Fruit fly (Drosophila melanogaster) whole organism, embryonic: ENCODE results near the gene Rab7.

Source experiments
- Blimp-1 ChIP-seq: fragments of 200-800 bp; sonication (Bioruptor generic); optimal IDR thresholded peaks from 3 replicates; lab custom pipeline; 2018; ENCODE audit warnings: missing biosample characterization, missing genetic modification characterization, mild to moderate bottlenecking, moderate library complexity, missing genetic modification reagents
- CG10147 ChIP-seq: fragments of 200-800 bp; sonication (Bioruptor generic); optimal IDR thresholded peaks from 2 replicates; lab custom pipeline; 2019; ENCODE audit warnings: missing biosample characterization, mild to moderate bottlenecking, missing genetic modification characterization, moderate library complexity
- CG1024 ChIP-seq: fragments of 200-800 bp; sonication (Bioruptor generic); IDR thresholded peaks from 2 replicates; pipeline ENCODE4 v1.3.6; 2022; ENCODE audit warnings: missing biosample characterization, missing genetic modification characterization
- CG10565 ChIP-seq: fragments of 200-800 bp; sonication (Bioruptor generic); optimal IDR thresholded peaks from 3 replicates; lab custom pipeline; 2016; ENCODE audit warnings: missing biosample characterization, mild to moderate bottlenecking, missing genetic modification characterization
- CG12659 ChIP-seq: fragments of 200-800 bp; sonication (Bioruptor generic); optimal IDR thresholded peaks from 3 replicates; lab custom pipeline; 2017; ENCODE audit warnings: mild to moderate bottlenecking, missing biosample characterization, missing genetic modification reagents, missing genetic modification characterization
- CG13424 ChIP-seq: fragments of 200-800 bp; sonication (Bioruptor generic); optimal IDR thresholded peaks from 2 replicates; lab custom pipeline; 2019; ENCODE audit warnings: missing biosample characterization, mild to moderate bottlenecking, missing genetic modification characterization, moderate library complexity
- CG13775 ChIP-seq: fragments of 200-800 bp; sonication (Bioruptor generic); optimal IDR thresholded peaks from 3 replicates; lab custom pipeline; 2017; ENCODE audit warnings: missing biosample characterization, mild to moderate bottlenecking, missing genetic modification characterization
- CG31224 ChIP-seq: fragments of 200-800 bp; sonication (Bioruptor generic); IDR thresholded peaks from 2 replicates; pipeline ENCODE4 v1.3.6; 2022; ENCODE audit warnings: missing biosample characterization, missing genetic modification characterization
- CG32532 ChIP-seq: fragments of 200-800 bp; sonication (Bioruptor generic); IDR thresholded peaks from 2 replicates; pipeline ENCODE4 v1.3.6; 2022; ENCODE audit warnings: missing biosample characterization, missing genetic modification characterization
- CG6272 ChIP-seq: fragments of 200-800 bp; sonication (Bioruptor generic); IDR thresholded peaks from 2 replicates; pipeline ENCODE4 v1.3.6; 2022; ENCODE audit warnings: missing biosample characterization, missing genetic modification characterization
- CG6791 ChIP-seq: fragments of 200-800 bp; sonication (Bioruptor generic); IDR thresholded peaks from 3 replicates; pipeline ENCODE4 v1.3.6; 2022; ENCODE audit warnings: missing biosample characterization, missing genetic modification characterization; ENCODE audit not compliant: partially characterized antibody
- CG7839 ChIP-seq: fragments of 200-800 bp; sonication (Bioruptor generic); optimal IDR thresholded peaks from 3 replicates; lab custom pipeline; 2018; ENCODE audit warnings: missing biosample characterization, mild to moderate bottlenecking, missing genetic modification characterization, moderate library complexity
- CG8290 ChIP-seq, 3 experiments: fragments of 200-800 bp; sonication (Bioruptor generic); optimal IDR thresholded peaks; 2 replicates each; lab custom pipeline; 2016 to 2019; ENCODE audit warnings: missing biosample characterization in 3 of 3, missing genetic modification characterization in 3 of 3, mild to moderate bottlenecking in 2 of 3, moderate library complexity in 1 of 3
- CG8765 ChIP-seq: fragments of 200-800 bp; sonication (Bioruptor generic); IDR thresholded peaks from 2 replicates; pipeline ENCODE4 v1.3.6; 2022; ENCODE audit warnings: missing biosample characterization, missing genetic modification characterization
- Dad ChIP-seq: fragments of 200-800 bp; sonication (Bioruptor generic); optimal IDR thresholded peaks from 3 replicates; lab custom pipeline; 2016; ENCODE audit warnings: missing biosample characterization, missing genetic modification characterization
- Ets65A ChIP-seq: fragments of 200-800 bp; sonication (Bioruptor generic); peaks from one replicate; lab custom pipeline; 2016; ENCODE audit warnings: missing biosample characterization, missing genetic modification characterization
- Gsc ChIP-seq: fragments of 200-800 bp; sonication (Bioruptor generic); IDR thresholded peaks from 2 replicates; pipeline ENCODE4 v1.3.6; 2022; ENCODE audit warnings: missing biosample characterization, missing genetic modification characterization
- Gug ChIP-seq: fragments of 200-800 bp; sonication (Bioruptor generic); IDR thresholded peaks from 4 replicates; pipeline ENCODE4 v1.3.6; 2022; ENCODE audit warnings: missing biosample characterization, missing genetic modification characterization
- Hmx ChIP-seq: fragments of 200-800 bp; sonication (Bioruptor generic); optimal IDR thresholded peaks from 2 replicates; lab custom pipeline; 2016; ENCODE audit warnings: missing biosample characterization, missing genetic modification characterization
- Lhr ChIP-seq: fragments of 200-800 bp; sonication (Bioruptor generic); optimal IDR thresholded peaks from 3 replicates; lab custom pipeline; 2017; ENCODE audit warnings: mild to moderate bottlenecking, missing biosample characterization, missing genetic modification reagents, missing genetic modification characterization
- Meics ChIP-seq: fragments of 200-800 bp; sonication (Bioruptor generic); optimal IDR thresholded peaks from 2 replicates; lab custom pipeline; 2017; ENCODE audit warnings: missing biosample characterization, mild to moderate bottlenecking, missing genetic modification characterization
- Myb ChIP-seq: fragments of 200-800 bp; sonication (Bioruptor generic); optimal IDR thresholded peaks from 2 replicates; lab custom pipeline; 2016; ENCODE audit warnings: missing biosample characterization, missing genetic modification characterization
- Nf-YC ChIP-seq: fragments of 200-800 bp; optimal IDR thresholded peaks from 3 replicates; lab custom pipeline; 2019; ENCODE audit warnings: missing biosample characterization, mild to moderate bottlenecking, missing genetic modification characterization, moderate library complexity
- Stat92E ChIP-seq, 3 experiments: fragments of >200 bp in 2 of 3; fragments of 200-800 bp in 1 of 3; sonication (Bioruptor generic) in 1 of 3; optimal IDR thresholded peaks; 2 replicates each; lab custom pipeline; 2017 to 2019; ENCODE audit warnings: missing biosample characterization in 3 of 3, missing genetic modification characterization in 3 of 3, mild to moderate bottlenecking in 1 of 3, moderate library complexity in 1 of 3
- Taf1 ChIP-seq: fragments of 200-800 bp; sonication (Bioruptor generic); IDR thresholded peaks from 2 replicates; pipeline ENCODE4 v1.3.6; 2022; ENCODE audit warnings: missing biosample characterization, missing genetic modification characterization
- Xbp1 ChIP-seq: fragments of 200-800 bp; sonication (Bioruptor generic); optimal IDR thresholded peaks from 3 replicates; lab custom pipeline; 2016; ENCODE audit warnings: missing biosample characterization, mild to moderate bottlenecking, missing genetic modification characterization
- cad ChIP-seq: fragments of >200 bp; optimal IDR thresholded peaks from 2 replicates; lab custom pipeline; 2017; ENCODE audit warnings: missing biosample characterization, missing genetic modification characterization
- danr ChIP-seq: fragments of 200-800 bp; sonication (Bioruptor generic); IDR thresholded peaks from 2 replicates; pipeline ENCODE4 v1.3.6; 2022; ENCODE audit warnings: missing biosample characterization, missing genetic modification characterization
- emc ChIP-seq: fragments of 200-800 bp; sonication (Bioruptor generic); optimal IDR thresholded peaks from 2 replicates; lab custom pipeline; 2016; ENCODE audit warnings: missing biosample characterization, missing genetic modification characterization
- fd102C ChIP-seq: fragments of 200-800 bp; sonication (Bioruptor generic); optimal IDR thresholded peaks from 2 replicates; lab custom pipeline; 2018; ENCODE audit warnings: missing biosample characterization, mild to moderate bottlenecking, missing genetic modification characterization, moderate library complexity
- gcm2 ChIP-seq: fragments of 200-800 bp; sonication (Bioruptor generic); optimal IDR thresholded peaks from 2 replicates; lab custom pipeline; 2016; ENCODE audit warnings: missing biosample characterization, missing genetic modification characterization
- grau ChIP-seq: fragments of 200-800 bp; optimal IDR thresholded peaks from 3 replicates; lab custom pipeline; 2019; ENCODE audit warnings: missing biosample characterization, mild to moderate bottlenecking, missing genetic modification characterization, moderate library complexity
- ham ChIP-seq: fragments of 200-800 bp; sonication (Bioruptor generic); IDR thresholded peaks from 2 replicates; pipeline ENCODE4 v1.3.6; 2022; ENCODE audit warnings: missing biosample characterization, missing genetic modification characterization
- insv ChIP-seq, 2 experiments: fragments of 200-800 bp; sonication (Bioruptor generic); optimal IDR thresholded peaks; 3 replicates each; lab custom pipeline; 2016 to 2018; ENCODE audit warnings: missing biosample characterization in 2 of 2, missing genetic modification characterization in 2 of 2
- inv ChIP-seq: fragments of 200-800 bp; sonication (Bioruptor generic); IDR thresholded peaks from 2 replicates; pipeline ENCODE4 v1.3.6; 2022; ENCODE audit warnings: missing biosample characterization, missing genetic modification characterization; ENCODE audit not compliant: partially characterized antibody
- klu ChIP-seq: fragments of 200-800 bp; sonication (Bioruptor generic); IDR thresholded peaks from 2 replicates; pipeline ENCODE4 v1.3.6; 2022; ENCODE audit warnings: missing biosample characterization, missing genetic modification characterization
- lmd ChIP-seq: fragments of 200-800 bp; sonication (Bioruptor generic); IDR thresholded peaks from 2 replicates; pipeline ENCODE4 v1.3.6; 2022; ENCODE audit warnings: missing biosample characterization, missing genetic modification characterization
- mam ChIP-seq: fragments of 200-800 bp; sonication (Bioruptor generic); optimal IDR thresholded peaks from 3 replicates; lab custom pipeline; 2016; ENCODE audit warnings: missing biosample characterization, missing genetic modification characterization
- nerfin-2 ChIP-seq: fragments of 200-800 bp; sonication (Bioruptor generic); IDR thresholded peaks from 2 replicates; pipeline ENCODE4 v1.3.6; 2022; ENCODE audit warnings: missing biosample characterization, missing genetic modification characterization; ENCODE audit not compliant: partially characterized antibody
- pan ChIP-seq, 4 experiments: fragments of >200 bp in 3 of 4; fragments of 200-800 bp in 1 of 4; sonication (Bioruptor generic) in 1 of 4; optimal IDR thresholded peaks in 3 of 4; IDR thresholded peaks in 1 of 4; 2 replicates each; pipeline versions ENCODE4 v1.3.6 to Lab custom; 2017 to 2022; ENCODE audit warnings: missing biosample characterization in 2 of 4, missing genetic modification characterization in 2 of 4, mixed read lengths in 1 of 4
- pho ChIP-seq: fragments of 200-800 bp; sonication (Bioruptor generic); optimal IDR thresholded peaks from 2 replicates; lab custom pipeline; 2016; ENCODE audit warnings: missing biosample characterization, missing genetic modification characterization
- phol ChIP-seq: fragments of 200-800 bp; sonication (Bioruptor generic); optimal IDR thresholded peaks from 3 replicates; lab custom pipeline; 2018; ENCODE audit warnings: missing biosample characterization, mild to moderate bottlenecking, missing genetic modification characterization, moderate library complexity
- pum ChIP-seq: fragments of 200-800 bp; sonication (Bioruptor generic); optimal IDR thresholded peaks from 2 replicates; lab custom pipeline; 2016; ENCODE audit warnings: missing biosample characterization, missing genetic modification characterization
- sd ChIP-seq: fragments of 200-800 bp; sonication (Bioruptor generic); optimal IDR thresholded peaks from 3 replicates; lab custom pipeline; 2018; ENCODE audit warnings: missing biosample characterization, mild to moderate bottlenecking, missing genetic modification characterization, moderate library complexity
- sob ChIP-seq: fragments of 200-800 bp; sonication (Bioruptor generic); IDR thresholded peaks from 2 replicates; pipeline ENCODE4 v1.3.6; 2022; ENCODE audit warnings: missing biosample characterization, missing genetic modification characterization
- ssp ChIP-seq: fragments of 200-800 bp; sonication (Bioruptor generic); IDR thresholded peaks from 2 replicates; pipeline ENCODE4 v1.3.6; 2022; ENCODE audit warnings: missing biosample characterization, missing genetic modification characterization
- zfh2 ChIP-seq: fragments of 200-800 bp; sonication (Bioruptor generic); optimal IDR thresholded peaks from 2 replicates; lab custom pipeline; 2016; ENCODE audit warnings: missing biosample characterization, missing genetic modification characterization

Gene Rab7

dm6 chr3R:24031825-24032523 lies 39.2 kb downstream of the Rab7 start, which contains the start of the genes KrT95D and Mettl3 (continued):
- TF ChIP-seq Gug (GFP tag; lab: Robert Waterston, UW) = no peak
- TF ChIP-seq inv (GFP tag; lab: Robert Waterston, UW) = no peak
- TF ChIP-seq Stat92E (GFP tag; optimal IDR thresholded peaks at IDR 0.05; lab: Kevin White, UChicago) = peak in 1 of 3 experiments; percentile 47
- TF ChIP-seq CG6272 (GFP tag; lab: Robert Waterston, UW) = no peak
- TF ChIP-seq CG10565 (GFP tag; lab: Kevin White, UChicago) = no peak
- TF ChIP-seq ham (GFP tag; lab: Robert Waterston, UW) = no peak
- TF ChIP-seq zfh2 (GFP tag; lab: Kevin White, UChicago) = no peak
- peak; percentile 14 for TF ChIP-seq pho
- TF ChIP-seq cad (GFP tag; lab: Kevin White, UChicago) = no peak
- no peak for TF ChIP-seq Xbp1 (GFP tag; lab: Kevin White, UChicago)
- TF ChIP-seq pan (optimal IDR thresholded peaks at IDR 0.05; lab: Kevin White, UChicago) = no peak
- TF ChIP-seq pan (GFP tag; optimal IDR thresholded peaks at IDR 0.05 in 1 of 2, IDR thresholded peaks at IDR 0.05 in 1 of 2) = no peak
- no peak for TF ChIP-seq CG10147
- no peak for TF ChIP-seq CG32532 (GFP tag; lab: Robert Waterston, UW)
- TF ChIP-seq CG13775 (GFP tag; lab: Kevin White, UChicago) = no peak
- TF ChIP-seq insv (GFP tag; optimal IDR thresholded peaks at IDR 0.05; lab: Kevin White, UChicago) = peak in 1 of 2 experiments; percentile 22
- no peak for TF ChIP-seq lmd (GFP tag; lab: Robert Waterston, UW)
- TF ChIP-seq Ets65A (GFP tag; lab: Kevin White, UChicago) = peak; percentile 88
- 0 out of 2 replicates have a peak, but pooled peaks have one; percentile 47 for TF ChIP-seq sob (GFP tag; lab: Robert Waterston, UW)
- TF ChIP-seq CG6791 (GFP tag; lab: Robert Waterston, UW) = no peak
- peak; percentile 83 for TF ChIP-seq CG12659
- peak; percentile 87 for TF ChIP-seq Lhr (GFP tag; lab: Kevin White, UChicago)
- TF ChIP-seq ssp (GFP tag; lab: Robert Waterston, UW) = no peak
- no peak for TF ChIP-seq fd102C (GFP tag; lab: Kevin White, UChicago)
- TF ChIP-seq nerfin-2 = no peak
- no peak for TF ChIP-seq pum
- TF ChIP-seq sd (tag; lab: Kevin White, UChicago) = peak; percentile 34
- no peak for TF ChIP-seq CG31224
- peak; percentile 10 for TF ChIP-seq Dad
- TF ChIP-seq Taf1 = no peak
- TF ChIP-seq emc (GFP tag; lab: Kevin White, UChicago) = no peak
- no peak for TF ChIP-seq mam (GFP tag; lab: Kevin White, UChicago)
- TF ChIP-seq klu (GFP tag; lab: Robert Waterston, UW) = no peak
- TF ChIP-seq CG7839 (tag; lab: Kevin White, UChicago) = peak; percentile 10
- TF ChIP-seq Myb (GFP tag; lab: Kevin White, UChicago) = no peak
- TF ChIP-seq CG8290 (GFP tag; optimal IDR thresholded peaks at IDR 0.05; lab: Kevin White, UChicago) = no peak
- TF ChIP-seq CG8290 (tag; optimal IDR thresholded peaks at IDR 0.05; lab: Kevin White, UChicago) = no peak

dm6 chr3R:24037538-24038265 lies 44.9 kb downstream of the Rab7 start, which contains the start of gene spas:
spas (plus strand) TSS chr3R:24038215.
- TF ChIP-seq danr (GFP tag; lab: Robert Waterston, UW) = peak; percentile 50; the same call in 1 of the 2 replicates
- no peak for TF ChIP-seq Blimp-1
- peak; percentile 49; the same call in 1 of the 2 replicates for TF ChIP-seq Gsc (GFP tag; lab: Robert Waterston, UW)
- peak; percentile 53 for TF ChIP-seq CG1024 (GFP tag; lab: Robert Waterston, UW)
- TF ChIP-seq grau (tag; lab: Kevin White, UChicago) = peak; percentile 53
- TF ChIP-seq Myb (GFP tag; lab: Kevin White, UChicago) = peak; percentile 91
- peak; percentile 54 for TF ChIP-seq Meics (GFP tag; lab: Kevin White, UChicago)
- no peak for TF ChIP-seq cad (GFP tag; lab: Kevin White, UChicago)
- peak; percentile 85 for TF ChIP-seq CG8765 (GFP tag; lab: Robert Waterston, UW)
- TF ChIP-seq CG13424 (tag; lab: Kevin White, UChicago) = peak; percentile 68
- TF ChIP-seq CG8290 (GFP tag; optimal IDR thresholded peaks at IDR 0.05; lab: Kevin White, UChicago) = peak; percentile 73
- peak in 1 of 2 experiments; percentile 83 for TF ChIP-seq CG8290 (tag; optimal IDR thresholded peaks at IDR 0.05; lab: Kevin White, UChicago)
- no peak for TF ChIP-seq Nf-YC
- no peak for TF ChIP-seq Hmx (GFP tag; lab: Kevin White, UChicago)
- TF ChIP-seq phol (tag; lab: Kevin White, UChicago) = peak; percentile 81
- no peak for TF ChIP-seq gcm2 (GFP tag; lab: Kevin White, UChicago)
- TF ChIP-seq emc (GFP tag; lab: Kevin White, UChicago) = peak; percentile 44
